Worm (Caenorhabditis elegans): ENCODE data around the gene vps-36.
A peak's percentile ranks its signal among the peaks of the same experiment; 100 is the strongest.

Gene vps-36

DNA sequence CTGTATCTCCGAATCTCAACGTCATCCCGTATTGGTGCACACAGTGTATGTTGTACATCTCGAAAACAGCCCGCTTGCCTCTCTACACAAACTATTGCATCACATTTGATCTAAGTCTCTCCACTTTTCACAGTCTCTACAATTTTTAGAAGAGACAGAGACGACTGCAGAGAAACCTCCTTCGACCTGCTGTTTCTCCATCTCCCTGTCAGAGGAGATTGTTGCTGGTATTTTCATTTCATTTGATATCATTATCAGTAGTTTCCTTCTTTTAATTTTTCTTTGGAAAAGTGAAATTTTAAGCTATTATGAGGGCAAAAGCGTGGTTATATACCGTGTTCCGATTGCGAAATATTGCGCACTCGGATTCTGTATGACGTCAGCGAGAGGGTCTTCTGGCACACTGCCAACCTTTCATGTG, 19.9 kb downstream of the vps-36 start (continued):
- TF ChIP-seq nhr-23 (tag; optimal IDR thresholded peaks at IDR 0.05): peak; percentile 60
- TF ChIP-seq unc-62 (GFP tag; optimal IDR thresholded peaks at IDR 0.05): peak; percentile 36
- TF ChIP-seq skn-1 (tag; optimal IDR thresholded peaks at IDR 0.05): peak; percentile 39
- peak; percentile 50 for TF ChIP-seq ceh-28 (tag; optimal IDR thresholded peaks at IDR 0.05)

ce11 chrV:10939990-10940570, 20.4 kb downstream of the vps-36 start:
- no peak for TF ChIP-seq R02D3.7 (tag; optimal IDR thresholded peaks at IDR 0.05)
- TF ChIP-seq nhr-12 (tag; optimal IDR thresholded peaks at IDR 0.05): no peak
- peak; percentile 36 for TF ChIP-seq nhr-23 (tag; optimal IDR thresholded peaks at IDR 0.05)
- TF ChIP-seq nhr-76 (tag; optimal IDR thresholded peaks at IDR 0.05): no peak
- peak; percentile 85 for TF ChIP-seq nhr-43 (tag; optimal IDR thresholded peaks at IDR 0.05; ENCODE audit: poor library complexity, severe bottlenecking)
- no peak for TF ChIP-seq fkh-10 (GFP tag; optimal IDR thresholded peaks at IDR 0.05)
- no peak for TF ChIP-seq ztf-11 (tag; optimal IDR thresholded peaks at IDR 0.05)
- no peak for TF ChIP-seq jun-1 (tag; optimal IDR thresholded peaks at IDR 0.05)
- TF ChIP-seq fos-1 (tag; optimal IDR thresholded peaks at IDR 0.05): peak; percentile 20
- no peak for TF ChIP-seq skn-1 (tag; optimal IDR thresholded peaks at IDR 0.05)
- TF ChIP-seq tbx-2 (tag; optimal IDR thresholded peaks at IDR 0.05): no peak
- TF ChIP-seq nhr-11 (tag; optimal IDR thresholded peaks at IDR 0.05): no peak
- TF ChIP-seq nhr-25 (tag; optimal IDR thresholded peaks at IDR 0.05): peak; percentile 8
- TF ChIP-seq elt-2 (tag; optimal IDR thresholded peaks at IDR 0.05): no peak

- no peak for TF ChIP-seq aly-2 (tag; optimal IDR thresholded peaks at IDR 0.05)
- TF ChIP-seq R02D3.7 (tag; optimal IDR thresholded peaks at IDR 0.05): no peak
- no peak for TF ChIP-seq lsy-12 (tag; optimal IDR thresholded peaks at IDR 0.05)
- no peak for TF ChIP-seq unc-39 (tag; optimal IDR thresholded peaks at IDR 0.05)
- no peak for TF ChIP-seq nhr-237 (tag; optimal IDR thresholded peaks at IDR 0.05)
- TF ChIP-seq nhr-23 (tag; optimal IDR thresholded peaks at IDR 0.05): peak; percentile 4
- TF ChIP-seq hmg-11 (tag; optimal IDR thresholded peaks at IDR 0.05): no peak
- no peak for TF ChIP-seq sea-2 (GFP tag; optimal IDR thresholded peaks at IDR 0.05)
- TF ChIP-seq lin-15B (tag; optimal IDR thresholded peaks at IDR 0.05): no peak
- no peak for TF ChIP-seq nhr-11 (tag; optimal IDR thresholded peaks at IDR 0.05)
- TF ChIP-seq pqm-1 (tag; optimal IDR thresholded peaks at IDR 0.05): peak; percentile 62
- no peak for TF ChIP-seq nhr-43 (tag; optimal IDR thresholded peaks at IDR 0.05; ENCODE audit: poor library complexity, severe bottlenecking)
- no peak for TF ChIP-seq nhr-77 (tag; optimal IDR thresholded peaks at IDR 0.05)
- TF ChIP-seq egl-5 (tag; optimal IDR thresholded peaks at IDR 0.05): no peak
- TF ChIP-seq elt-2 (tag; optimal IDR thresholded peaks at IDR 0.05): peak; percentile 77
- no peak for TF ChIP-seq eor-1 (tag; optimal IDR thresholded peaks at IDR 0.05)
- TF ChIP-seq ama-1 (optimal IDR thresholded peaks at IDR 0.05): no peak
- TF ChIP-seq pha-4 (tag; optimal IDR thresholded peaks at IDR 0.05): peak; percentile 6
- TF ChIP-seq fos-1 (tag; optimal IDR thresholded peaks at IDR 0.05): no peak
- no peak for TF ChIP-seq egl-27 (tag; optimal IDR thresholded peaks at IDR 0.05)
- TF ChIP-seq nhr-67 (tag; optimal IDR thresholded peaks at IDR 0.05): no peak
- TF ChIP-seq lin-39 (tag; optimal IDR thresholded peaks at IDR 0.05): no peak
- TF ChIP-seq ztf-4 (tag; optimal IDR thresholded peaks at IDR 0.05): no peak
- no peak for TF ChIP-seq zag-1 (tag; optimal IDR thresholded peaks at IDR 0.05)
- TF ChIP-seq ztf-11 (tag; optimal IDR thresholded peaks at IDR 0.05): no peak
Measured at ce11 chrV:10938739-10939138, 21.7 kb downstream of the vps-36 start, which contains the start of gene F17C11.11. Gene F17C11.11 (minus strand): TSS chrV:10938817.

ce11 chrV:10937294-10937693, 23.2 kb downstream of the vps-36 start:
- TF ChIP-seq nhr-25 (tag; optimal IDR thresholded peaks at IDR 0.05) (no peak), fkh-2 (tag; optimal IDR thresholded peaks at IDR 0.05) (no peak), nhr-11 (tag; optimal IDR thresholded peaks at IDR 0.05) (peak; percentile 37), nhr-43 (tag; optimal IDR thresholded peaks at IDR 0.05; ENCODE audit: poor library complexity, severe bottlenecking) (peak; percentile 42), ZK546.5 (tag; optimal IDR thresholded peaks at IDR 0.05) (no peak), skn-1 (tag; optimal IDR thresholded peaks at IDR 0.05) (no peak), fkh-10 (GFP tag; optimal IDR thresholded peaks at IDR 0.05) (peak; percentile 85), pha-4 (tag; optimal IDR thresholded peaks at IDR 0.05) (no peak), lin-39 (tag; optimal IDR thresholded peaks at IDR 0.05) (no peak), nhr-23 (tag; optimal IDR thresholded peaks at IDR 0.05) (peak; percentile 58), elt-3 (tag; optimal IDR thresholded peaks at IDR 0.05) (no peak)

Data from whole organism, L3 larva.